Fruit fly (Drosophila melanogaster) whole organism, embryonic: ENCODE results near the gene Nubp1.

Source experiments
- ATbp ChIP-seq: fragments of 200-800 bp; sonication (Bioruptor generic); optimal IDR thresholded peaks from 2 replicates; lab custom pipeline; 2017; ENCODE audit warnings: missing biosample characterization, mild to moderate bottlenecking, missing genetic modification characterization, missing genetic modification reagents
- Asciz ChIP-seq: fragments of 200-800 bp; sonication (Bioruptor generic); optimal IDR thresholded peaks from 2 replicates; lab custom pipeline; 2017; ENCODE audit warnings: missing biosample characterization, mild to moderate bottlenecking, missing genetic modification characterization, missing genetic modification reagents
- Bgb ChIP-seq: fragments of 200-800 bp; sonication (Bioruptor generic); IDR thresholded peaks from 2 replicates; pipeline ENCODE4 v1.3.6; 2022; ENCODE audit warnings: missing biosample characterization, missing genetic modification characterization; ENCODE audit not compliant: partially characterized antibody
- Bteb2 ChIP-seq: fragments of 200-800 bp; sonication (Bioruptor generic); optimal IDR thresholded peaks from 2 replicates; lab custom pipeline; 2016; ENCODE audit warnings: missing biosample characterization, missing genetic modification characterization
- C15 ChIP-seq: fragments of 200-800 bp; sonication (Bioruptor generic); IDR thresholded peaks from 3 replicates; pipeline ENCODE4 v1.3.6; 2022; ENCODE audit warnings: missing biosample characterization, missing genetic modification characterization
- CG11093 ChIP-seq: fragments of 200-800 bp; sonication (Bioruptor generic); IDR thresholded peaks from 3 replicates; pipeline ENCODE4 v1.3.6; 2022; ENCODE audit warnings: missing biosample characterization, missing genetic modification characterization
- CG12071 ChIP-seq: fragments of 200-800 bp; sonication (Bioruptor generic); optimal IDR thresholded peaks from 3 replicates; lab custom pipeline; 2018; ENCODE audit warnings: missing biosample characterization, mild to moderate bottlenecking, missing genetic modification characterization
- CG12155 ChIP-seq: fragments of 200-800 bp; sonication (Bioruptor generic); optimal IDR thresholded peaks from 3 replicates; lab custom pipeline; 2016; ENCODE audit warnings: missing biosample characterization, missing genetic modification characterization
- CG14014 ChIP-seq: fragments of 200-800 bp; sonication (Bioruptor generic); IDR thresholded peaks from 2 replicates; pipeline ENCODE4 v1.3.6; 2022; ENCODE audit warnings: missing biosample characterization, missing genetic modification characterization
- CG14965 ChIP-seq: fragments of 200-800 bp; sonication (Bioruptor generic); optimal IDR thresholded peaks from 2 replicates; lab custom pipeline; 2016; ENCODE audit warnings: missing biosample characterization, missing genetic modification characterization, borderline replicate concordance
- CG15073 ChIP-seq: fragments of 200-800 bp; sonication (Bioruptor generic); optimal IDR thresholded peaks from 2 replicates; lab custom pipeline; 2016; ENCODE audit warnings: missing biosample characterization, missing genetic modification characterization
- CG15601 ChIP-seq: fragments of 200-800 bp; sonication (Bioruptor generic); optimal IDR thresholded peaks from 3 replicates; lab custom pipeline; 2019; ENCODE audit warnings: missing biosample characterization, mild to moderate bottlenecking, missing genetic modification characterization, moderate library complexity
- CG1602 ChIP-seq: fragments of 200-800 bp; sonication (Bioruptor generic); optimal IDR thresholded peaks from 3 replicates; lab custom pipeline; 2016; ENCODE audit warnings: missing biosample characterization, missing genetic modification characterization
- CG3065 ChIP-seq: fragments of 200-800 bp; sonication (Bioruptor generic); optimal IDR thresholded peaks from 2 replicates; lab custom pipeline; 2016; ENCODE audit warnings: missing biosample characterization, missing genetic modification characterization
- CG31365 ChIP-seq: fragments of 200-800 bp; sonication (Bioruptor generic); optimal IDR thresholded peaks from 2 replicates; lab custom pipeline; 2018; ENCODE audit warnings: missing biosample characterization, mild to moderate bottlenecking, missing genetic modification characterization
- CG3407 ChIP-seq: fragments of 200-800 bp; sonication (Bioruptor generic); optimal IDR thresholded peaks from 2 replicates; lab custom pipeline; 2018; ENCODE audit warnings: missing biosample characterization, mild to moderate bottlenecking, missing genetic modification characterization
- CG34376 ChIP-seq: fragments of 200-800 bp; sonication (Bioruptor generic); optimal IDR thresholded peaks from 2 replicates; lab custom pipeline; 2018; ENCODE audit warnings: missing biosample characterization, mild to moderate bottlenecking, missing genetic modification characterization
- CG34422 ChIP-seq: fragments of 200-800 bp; sonication (Bioruptor generic); IDR thresholded peaks from 3 replicates; pipeline ENCODE4 v1.3.6; 2022; ENCODE audit warnings: missing biosample characterization, missing genetic modification characterization
- CG4282 ChIP-seq: fragments of 200-800 bp; sonication (Bioruptor generic); optimal IDR thresholded peaks from 2 replicates; lab custom pipeline; 2016; ENCODE audit warnings: missing biosample characterization, missing genetic modification characterization
- CG6272 ChIP-seq: fragments of 200-800 bp; sonication (Bioruptor generic); IDR thresholded peaks from 2 replicates; pipeline ENCODE4 v1.3.6; 2022; ENCODE audit warnings: missing biosample characterization, missing genetic modification characterization
- CG6683 ChIP-seq: fragments of 200-800 bp; sonication (Bioruptor generic); optimal IDR thresholded peaks from 2 replicates; lab custom pipeline; 2017; ENCODE audit warnings: missing biosample characterization, mild to moderate bottlenecking, missing genetic modification characterization, missing genetic modification reagents
- CG6854 ChIP-seq: fragments of 200-800 bp; sonication (Bioruptor generic); optimal IDR thresholded peaks from 3 replicates; lab custom pipeline; 2017; ENCODE audit warnings: missing biosample characterization, mild to moderate bottlenecking, missing genetic modification characterization
- CG7372 ChIP-seq: fragments of 200-800 bp; sonication (Bioruptor generic); IDR thresholded peaks from 2 replicates; pipeline ENCODE4 v1.3.6; 2022; ENCODE audit warnings: missing biosample characterization, missing genetic modification characterization
- CG7987 ChIP-seq: fragments of 200-800 bp; sonication (Bioruptor generic); optimal IDR thresholded peaks from 2 replicates; lab custom pipeline; 2018; ENCODE audit warnings: missing biosample characterization, mild to moderate bottlenecking, missing genetic modification characterization, moderate library complexity
- CG8089 ChIP-seq: fragments of 200-800 bp; sonication (Bioruptor generic); optimal IDR thresholded peaks from 3 replicates; lab custom pipeline; 2016; ENCODE audit warnings: missing biosample characterization, missing genetic modification characterization
- CG8290 ChIP-seq, 3 experiments: fragments of 200-800 bp; sonication (Bioruptor generic); optimal IDR thresholded peaks; 2 replicates each; lab custom pipeline; 2016 to 2019; ENCODE audit warnings: missing biosample characterization in 3 of 3, missing genetic modification characterization in 3 of 3, mild to moderate bottlenecking in 2 of 3, moderate library complexity in 1 of 3
- CG8359 ChIP-seq: fragments of 200-800 bp; sonication (Bioruptor generic); optimal IDR thresholded peaks from 2 replicates; lab custom pipeline; 2017; ENCODE audit warnings: missing biosample characterization, mild to moderate bottlenecking, missing genetic modification characterization, borderline replicate concordance
- CG9797 ChIP-seq: fragments of 200-800 bp; sonication (Bioruptor generic); optimal IDR thresholded peaks from 3 replicates; lab custom pipeline; 2018; ENCODE audit warnings: missing biosample characterization, mild to moderate bottlenecking, missing genetic modification characterization
- D ChIP-seq, 2 experiments: fragments of 200-800 bp in 1 of 2; fragments of >200 bp in 1 of 2; sonication (Bioruptor generic) in 1 of 2; optimal IDR thresholded peaks; 2 replicates in 1 of 2; 3 replicates in 1 of 2; lab custom pipeline; 2017; ENCODE audit warnings: mild to moderate bottlenecking in 1 of 2, missing biosample characterization in 1 of 2, missing genetic modification characterization in 1 of 2, missing genetic modification reagents in 1 of 2
- Fer2 ChIP-seq: fragments of 200-800 bp; sonication (Bioruptor generic); optimal IDR thresholded peaks from 2 replicates; lab custom pipeline; 2018; ENCODE audit warnings: missing biosample characterization, mild to moderate bottlenecking, missing genetic modification characterization, moderate library complexity
- Kr ChIP-seq: fragments of 200-800 bp; sonication (Bioruptor generic); optimal IDR thresholded peaks from 2 replicates; lab custom pipeline; 2017; ENCODE audit warnings: missing biosample characterization, mild to moderate bottlenecking, missing genetic modification characterization
- MESR4 ChIP-seq: fragments of 200-800 bp; sonication (Bioruptor generic); optimal IDR thresholded peaks from 2 replicates; lab custom pipeline; 2018; ENCODE audit warnings: missing biosample characterization, mild to moderate bottlenecking, missing genetic modification characterization, moderate library complexity
- NC2β ChIP-seq: fragments of 200-800 bp; sonication (Bioruptor generic); optimal IDR thresholded peaks from 2 replicates; lab custom pipeline; 2016; ENCODE audit warnings: missing biosample characterization, missing genetic modification characterization
- Oli ChIP-seq: fragments of 200-800 bp; sonication (Bioruptor generic); optimal IDR thresholded peaks from 2 replicates; lab custom pipeline; 2018; ENCODE audit warnings: missing biosample characterization, mild to moderate bottlenecking, missing genetic modification characterization, moderate library complexity
- Xrp1 ChIP-seq: fragments of 200-800 bp; sonication (Bioruptor generic); IDR thresholded peaks from 2 replicates; pipeline ENCODE4 v1.3.6; 2022; ENCODE audit warnings: missing biosample characterization, missing genetic modification characterization
- az2 ChIP-seq: fragments of 200-800 bp; sonication (Bioruptor generic); optimal IDR thresholded peaks from 3 replicates; lab custom pipeline; 2016; ENCODE audit warnings: missing biosample characterization, missing genetic modification characterization
- croc ChIP-seq: fragments of 200-800 bp; sonication (Bioruptor generic); conservative IDR thresholded peaks from 3 replicates; pipeline ENCODE4 v1.3.6; 2022; ENCODE audit warnings: missing biosample characterization, missing genetic modification characterization
- eyg ChIP-seq: fragments of 200-800 bp; sonication (Bioruptor generic); optimal IDR thresholded peaks from 3 replicates; lab custom pipeline; 2016; ENCODE audit warnings: missing biosample characterization, missing genetic modification characterization
- her ChIP-seq: fragments of 200-800 bp; sonication (Bioruptor generic); optimal IDR thresholded peaks from 2 replicates; lab custom pipeline; 2016; ENCODE audit warnings: missing biosample characterization, missing genetic modification characterization
- lov ChIP-seq, 2 experiments: fragments of 200-800 bp in 1 of 2; fragments of >200 bp in 1 of 2; sonication (Bioruptor generic) in 1 of 2; IDR thresholded peaks in 1 of 2; optimal IDR thresholded peaks in 1 of 2; 2 replicates in 1 of 2; 3 replicates in 1 of 2; pipeline versions ENCODE4 v1.3.6 to Lab custom; 2017 to 2022; ENCODE audit warnings: missing biosample characterization in 1 of 2, missing genetic modification characterization in 1 of 2
- nmo ChIP-seq: fragments of 200-800 bp; sonication (Bioruptor generic); optimal IDR thresholded peaks from 2 replicates; lab custom pipeline; 2018; ENCODE audit warnings: missing biosample characterization, mild to moderate bottlenecking, missing genetic modification characterization, moderate library complexity
- pum ChIP-seq: fragments of 200-800 bp; sonication (Bioruptor generic); optimal IDR thresholded peaks from 2 replicates; lab custom pipeline; 2016; ENCODE audit warnings: missing biosample characterization, missing genetic modification characterization
- sd ChIP-seq: fragments of 200-800 bp; sonication (Bioruptor generic); optimal IDR thresholded peaks from 3 replicates; lab custom pipeline; 2018; ENCODE audit warnings: missing biosample characterization, mild to moderate bottlenecking, missing genetic modification characterization, moderate library complexity
- tll ChIP-seq, 2 experiments: fragments of 200-800 bp in 1 of 2; fragments of >200 bp in 1 of 2; sonication (Bioruptor generic) in 1 of 2; optimal IDR thresholded peaks; 2 replicates each; lab custom pipeline; 2017 to 2019; ENCODE audit warnings: missing biosample characterization in 2 of 2, missing genetic modification characterization in 2 of 2, mild to moderate bottlenecking in 1 of 2, moderate library complexity in 1 of 2
- wor ChIP-seq: fragments of 200-800 bp; sonication (Bioruptor generic); IDR thresholded peaks from 2 replicates; pipeline ENCODE4 v1.3.6; 2022; ENCODE audit warnings: missing biosample characterization, missing genetic modification characterization
- zfh2 ChIP-seq: fragments of 200-800 bp; sonication (Bioruptor generic); optimal IDR thresholded peaks from 2 replicates; lab custom pipeline; 2016; ENCODE audit warnings: missing biosample characterization, missing genetic modification characterization

Nubp1 gene

DNA sequence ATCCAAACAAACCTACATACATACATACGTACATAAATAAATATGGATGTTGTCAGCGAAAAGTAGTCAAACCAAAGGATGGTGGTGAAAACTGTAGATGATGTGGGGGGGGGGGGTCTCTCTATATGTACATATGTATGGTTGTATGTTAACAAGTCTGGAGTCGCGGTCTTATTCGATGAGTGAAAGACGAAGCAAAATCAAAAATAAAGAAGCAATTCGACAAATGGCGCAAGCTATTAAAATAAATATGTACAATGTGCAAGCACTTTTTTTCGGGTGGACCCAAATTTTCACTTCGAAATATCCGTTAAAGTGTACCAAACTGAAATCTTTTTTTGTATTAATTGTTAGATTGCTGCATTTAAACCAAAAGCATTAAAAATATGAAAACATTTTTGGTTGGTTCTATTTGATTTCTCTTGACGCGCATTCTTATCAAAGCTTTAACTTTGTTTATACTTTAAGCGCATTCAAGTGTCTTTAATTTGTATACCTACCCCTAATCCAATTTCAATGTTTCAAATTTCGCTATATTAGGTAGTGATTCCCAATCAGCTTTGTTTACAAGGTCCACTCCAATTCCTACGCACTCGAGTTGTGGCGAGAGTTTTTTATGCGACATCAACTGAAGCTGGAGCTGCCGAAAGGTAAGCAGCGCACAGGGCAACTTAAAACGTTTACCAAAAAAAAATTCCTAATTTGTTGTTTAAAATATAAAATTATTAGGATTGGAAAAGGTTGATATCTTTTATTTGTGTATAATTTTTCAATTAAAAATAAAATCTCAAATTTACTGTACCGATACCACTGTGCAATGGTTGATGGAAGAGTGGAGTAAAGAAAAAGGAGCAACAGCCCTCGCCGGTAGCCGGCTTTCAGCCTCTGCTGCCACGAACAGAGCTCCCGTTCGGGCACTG, 48.1 kb upstream of the Nubp1 start, which contains the start of gene CG31807 (continued):
- TF ChIP-seq CG8359 (no peak), Bteb2 (GFP tag; lab: Kevin White, UChicago) (peak; percentile 65), Asciz (GFP tag; lab: Kevin White, UChicago) (peak; percentile 71), CG14014 (no peak; the same call in 1 of the 2 replicates), nmo (GFP tag; lab: Kevin White, UChicago) (peak; percentile 77), az2 (GFP tag; lab: Kevin White, UChicago) (peak; percentile 69), CG6854 (GFP tag; lab: Kevin White, UChicago) (peak; percentile 45), C15 (GFP tag; lab: Robert Waterston, UW) (no peak), CG34376 (GFP tag; lab: Kevin White, UChicago) (no peak), CG1602 (peak; percentile 3), CG3407 (GFP tag; lab: Kevin White, UChicago) (peak; percentile 75), wor (peak; percentile 25; the same call in 1 of the 2 replicates), eyg (GFP tag; lab: Kevin White, UChicago) (peak; percentile 34), MESR4 (no peak), CG7372 (GFP tag; lab: Robert Waterston, UW) (no peak), ATbp (GFP tag; lab: Kevin White, UChicago) (peak; percentile 90), CG6683 (GFP tag; lab: Kevin White, UChicago) (peak; percentile 31), pum (GFP tag; lab: Kevin White, UChicago) (peak; percentile 42), Bgb (GFP tag; lab: Robert Waterston, UW) (no peak), CG34422 (0 out of 3 replicates have a peak, but pooled peaks have one; percentile 16), Xrp1 (GFP tag; lab: Robert Waterston, UW) (peak; percentile 39; the same call in 1 of the 2 replicates), CG8089 (GFP tag; lab: Kevin White, UChicago) (peak; percentile 68), CG3065 (GFP tag; lab: Kevin White, UChicago) (no peak), CG14965 (GFP tag; lab: Kevin White, UChicago) (peak; percentile 49), CG12155 (GFP tag; lab: Kevin White, UChicago) (peak; percentile 20), tll (GFP tag; optimal IDR thresholded peaks at IDR 0.05; lab: Kevin White, UChicago) (no peak), Kr (GFP tag; lab: Kevin White, UChicago) (no peak), CG12071 (GFP tag; lab: Kevin White, UChicago) (peak; percentile 59), sd (tag; lab: Kevin White, UChicago) (peak; percentile 29), zfh2 (GFP tag; lab: Kevin White, UChicago) (peak; percentile 43), Oli (peak; percentile 87), croc (GFP tag; lab: Robert Waterston, UW) (no peak), CG31365 (tag; lab: Kevin White, UChicago) (no peak), CG15073 (GFP tag; lab: Kevin White, UChicago) (no peak), lov (optimal IDR thresholded peaks at IDR 0.05; lab: Kevin White, UChicago) (no peak), lov (GFP tag; IDR thresholded peaks at IDR 0.05; lab: Robert Waterston, UW) (0 out of 3 replicates have a peak, but pooled peaks have one; percentile 30), CG15601 (tag; lab: Kevin White, UChicago) (peak; percentile 55), her (GFP tag; lab: Kevin White, UChicago) (peak; percentile 78), CG7987 (GFP tag; lab: Kevin White, UChicago) (no peak), CG6272 (GFP tag; lab: Robert Waterston, UW) (peak; percentile 58), CG8290 (GFP tag; optimal IDR thresholded peaks at IDR 0.05; lab: Kevin White, UChicago) (no peak), CG8290 (tag; optimal IDR thresholded peaks at IDR 0.05; lab: Kevin White, UChicago) (peak in 1 of 2 experiments; percentile 45), Fer2 (tag; lab: Kevin White, UChicago) (peak; percentile 12), D (optimal IDR thresholded peaks at IDR 0.05; lab: Kevin White, UChicago) (no peak), D (GFP tag; optimal IDR thresholded peaks at IDR 0.05; lab: Kevin White, UChicago) (peak; percentile 16), CG4282 (peak; percentile 61), CG9797 (GFP tag; lab: Kevin White, UChicago) (no peak), CG11093 (GFP tag; lab: Robert Waterston, UW) (no peak), NC2β (GFP tag; lab: Kevin White, UChicago) (peak; percentile 50)
